Worm (Caenorhabditis elegans) whole organism, L1 larva: ENCODE measurements around the gene usp-14.

Experiments used
- C04F5.9 ChIP-seq: sonication (generic microtip); optimal IDR thresholded peaks from 2 replicates; lab custom pipeline; 2016; ENCODE audit warnings: missing genetic modification characterization, missing compliant biosample characterization
- Y116A8C.19 ChIP-seq: sonication (generic microtip); optimal IDR thresholded peaks from 2 replicates; lab custom pipeline; 2016; ENCODE audit warnings: missing compliant biosample characterization, missing genetic modification characterization, borderline replicate concordance
- alr-1 ChIP-seq: fragments of 200-800 bp; sonication (Bioruptor generic); optimal IDR thresholded peaks from 2 replicates; lab custom pipeline; 2018; ENCODE audit warnings: borderline replicate concordance, mild to moderate bottlenecking, missing genetic modification characterization, missing compliant biosample characterization
- aly-2 ChIP-seq: fragments of 150-350 bp; optimal IDR thresholded peaks from 2 replicates; lab custom pipeline; 2014; ENCODE audit warnings: missing biosample characterization, missing genetic modification characterization
- ceh-63 ChIP-seq: fragments of 200-800 bp; sonication (Bioruptor generic); optimal IDR thresholded peaks from 2 replicates; lab custom pipeline; 2018; ENCODE audit warnings: mild to moderate bottlenecking, missing genetic modification characterization, missing compliant biosample characterization
- ceh-88 ChIP-seq: fragments of 200-800 bp; sonication (Bioruptor generic); IDR thresholded peaks from 2 replicates; pipeline ENCODE4 v1.3.6; 2022; ENCODE audit warnings: missing genetic modification characterization, missing compliant biosample characterization
- ceh-90 ChIP-seq: sonication (generic microtip); optimal IDR thresholded peaks from 2 replicates; lab custom pipeline; 2016; ENCODE audit warnings: missing genetic modification characterization, missing compliant biosample characterization
- ces-1 ChIP-seq: fragments of 150-350 bp; optimal IDR thresholded peaks from 2 replicates; lab custom pipeline; 2014; ENCODE audit warnings: missing biosample characterization, missing genetic modification reagents, missing genetic modification characterization
- dsc-1 ChIP-seq: sonication (generic microtip); optimal IDR thresholded peaks from 2 replicates; lab custom pipeline; 2016; ENCODE audit warnings: mild to moderate bottlenecking, missing genetic modification characterization, missing compliant biosample characterization
- efl-1 ChIP-seq, 4 experiments: fragments of 150-350 bp; optimal IDR thresholded peaks in 3 of 4; peaks in 1 of 4; 1 replicate in 1 of 4; 2 replicates in 3 of 4; lab custom pipeline; 2014; ENCODE audit warnings: missing biosample characterization in 2 of 4, missing genetic modification characterization in 2 of 4, missing genetic modification reagents in 2 of 4
- efl-3 ChIP-seq: fragments of 200-800 bp; sonication (Bioruptor generic); optimal IDR thresholded peaks from 2 replicates; lab custom pipeline; 2018; ENCODE audit warnings: mild to moderate bottlenecking, missing genetic modification characterization, missing compliant biosample characterization
- egl-13 ChIP-seq: sonication (generic microtip); optimal IDR thresholded peaks from 2 replicates; lab custom pipeline; 2016; ENCODE audit warnings: missing genotype, missing genetic modification reagents, missing genetic modification characterization, missing compliant biosample characterization
- elt-2 ChIP-seq: sonication (generic microtip); optimal IDR thresholded peaks from 2 replicates; lab custom pipeline; 2016; ENCODE audit warnings: missing genetic modification characterization, mild to moderate bottlenecking, inconsistent platforms, missing compliant biosample characterization, missing genetic modification reagents
- fkh-10 ChIP-seq: sonication (generic microtip); optimal IDR thresholded peaks from 2 replicates; lab custom pipeline; 2017; ENCODE audit warnings: missing biosample characterization, missing genetic modification reagents, missing genetic modification characterization
- hpl-2 ChIP-seq: fragments of 150-350 bp; optimal IDR thresholded peaks from 2 replicates; lab custom pipeline; 2014; ENCODE audit warnings: missing biosample characterization, missing genetic modification reagents, missing genetic modification characterization
- irx-1 ChIP-seq: sonication (generic microtip); optimal IDR thresholded peaks from 2 replicates; lab custom pipeline; 2016; ENCODE audit warnings: missing genetic modification characterization, missing compliant biosample characterization
- isw-1 ChIP-seq: fragments of 200-800 bp; sonication (Bioruptor generic); IDR thresholded peaks from 2 replicates; pipeline ENCODE4 v1.3.6; 2022; ENCODE audit warnings: missing genetic modification characterization, missing compliant biosample characterization
- lin-39 ChIP-seq: fragments of 150-350 bp; optimal IDR thresholded peaks from 2 replicates; lab custom pipeline; 2014; ENCODE audit warnings: missing biosample characterization, missing genetic modification reagents, missing genetic modification characterization
- mef-2 ChIP-seq: fragments of 150-350 bp; optimal IDR thresholded peaks from 2 replicates; lab custom pipeline; 2014; ENCODE audit warnings: missing biosample characterization, missing genetic modification characterization
- mep-1 ChIP-seq: fragments of 150-350 bp; optimal IDR thresholded peaks from 2 replicates; lab custom pipeline; 2014; ENCODE audit warnings: missing biosample characterization, missing genetic modification characterization
- nhr-11 ChIP-seq: fragments of 150-350 bp; optimal IDR thresholded peaks from 2 replicates; lab custom pipeline; 2014; ENCODE audit warnings: missing biosample characterization, missing genetic modification characterization
- nhr-12 ChIP-seq: sonication (generic microtip); optimal IDR thresholded peaks from 2 replicates; lab custom pipeline; 2017; ENCODE audit warnings: missing biosample characterization, missing genetic modification characterization
- nhr-19 ChIP-seq: fragments of 200-800 bp; sonication (Bioruptor generic); conservative IDR thresholded peaks from 2 replicates; pipeline ENCODE4 v1.3.6; 2022; ENCODE audit warnings: missing genetic modification characterization, missing compliant biosample characterization
- nhr-20 ChIP-seq: sonication (generic microtip); optimal IDR thresholded peaks from 2 replicates; lab custom pipeline; 2016; ENCODE audit warnings: mild to moderate bottlenecking, missing genetic modification characterization, missing compliant biosample characterization
- nhr-237 ChIP-seq: fragments of 150-350 bp; optimal IDR thresholded peaks from 2 replicates; lab custom pipeline; 2014; ENCODE audit warnings: missing biosample characterization, missing genetic modification characterization
- nhr-28 ChIP-seq: fragments of 150-350 bp; optimal IDR thresholded peaks from 2 replicates; lab custom pipeline; 2014; ENCODE audit warnings: missing biosample characterization, missing genetic modification characterization
- nhr-47 ChIP-seq: sonication (generic microtip); optimal IDR thresholded peaks from 2 replicates; lab custom pipeline; 2016; ENCODE audit warnings: mild to moderate bottlenecking, missing genetic modification characterization, moderate library complexity, missing compliant biosample characterization
- nhr-71 ChIP-seq: sonication (generic microtip); optimal IDR thresholded peaks from 2 replicates; lab custom pipeline; 2016; ENCODE audit warnings: mild to moderate bottlenecking, missing genetic modification characterization, moderate library complexity, missing compliant biosample characterization
- nhr-84 ChIP-seq: sonication (generic microtip); optimal IDR thresholded peaks from 2 replicates; lab custom pipeline; 2017; ENCODE audit warnings: missing biosample characterization, missing genetic modification characterization
- nhr-85 ChIP-seq: sonication (generic microtip); peaks from one replicate; lab custom pipeline; 2016; ENCODE audit warnings: missing genetic modification characterization, inconsistent platforms, missing compliant biosample characterization
- nhr-90 ChIP-seq: sonication (generic microtip); optimal IDR thresholded peaks from 2 replicates; lab custom pipeline; 2016; ENCODE audit warnings: mild to moderate bottlenecking, missing genetic modification characterization, missing compliant biosample characterization; ENCODE audit not compliant: poor library complexity
- pax-3 ChIP-seq: fragments of 200-800 bp; sonication (Bioruptor generic); optimal IDR thresholded peaks from 2 replicates; lab custom pipeline; 2018; ENCODE audit warnings: mild to moderate bottlenecking, missing genetic modification characterization, moderate library complexity, missing compliant biosample characterization
- pqm-1 ChIP-seq: sonication (generic microtip); optimal IDR thresholded peaks from 3 replicates; lab custom pipeline; 2017; ENCODE audit warnings: missing biosample characterization, missing genetic modification characterization
- rnt-1 ChIP-seq: sonication (generic microtip); optimal IDR thresholded peaks from 2 replicates; lab custom pipeline; 2016; ENCODE audit warnings: mild to moderate bottlenecking, missing genetic modification characterization, moderate library complexity, missing compliant biosample characterization
- skn-1 ChIP-seq: fragments of 150-350 bp; optimal IDR thresholded peaks from 2 replicates; lab custom pipeline; 2014; ENCODE audit warnings: missing biosample characterization, missing genetic modification characterization
- sptf-1 ChIP-seq: fragments of 150-350 bp; optimal IDR thresholded peaks from 2 replicates; lab custom pipeline; 2014; ENCODE audit warnings: missing biosample characterization, missing genetic modification characterization
- tbx-2 ChIP-seq: sonication (generic microtip); optimal IDR thresholded peaks from 2 replicates; lab custom pipeline; 2016; ENCODE audit warnings: missing genetic modification characterization, missing compliant biosample characterization
- unc-30 ChIP-seq: sonication (generic microtip); optimal IDR thresholded peaks from 2 replicates; lab custom pipeline; 2017; ENCODE audit warnings: missing biosample characterization, missing genetic modification characterization
- unc-86 ChIP-seq: sonication (generic microtip); optimal IDR thresholded peaks from 2 replicates; lab custom pipeline; 2016; ENCODE audit warnings: missing genetic modification characterization, missing compliant biosample characterization
- zip-4 ChIP-seq: fragments of 200-800 bp; sonication (Bioruptor generic); optimal IDR thresholded peaks from 2 replicates; lab custom pipeline; 2018; ENCODE audit warnings: mild to moderate bottlenecking, missing genetic modification characterization, moderate library complexity, missing compliant biosample characterization
- ztf-4 ChIP-seq: fragments of 150-350 bp; optimal IDR thresholded peaks from 2 replicates; lab custom pipeline; 2014; ENCODE audit warnings: missing biosample characterization, missing genetic modification characterization

usp-14 gene

DNA sequence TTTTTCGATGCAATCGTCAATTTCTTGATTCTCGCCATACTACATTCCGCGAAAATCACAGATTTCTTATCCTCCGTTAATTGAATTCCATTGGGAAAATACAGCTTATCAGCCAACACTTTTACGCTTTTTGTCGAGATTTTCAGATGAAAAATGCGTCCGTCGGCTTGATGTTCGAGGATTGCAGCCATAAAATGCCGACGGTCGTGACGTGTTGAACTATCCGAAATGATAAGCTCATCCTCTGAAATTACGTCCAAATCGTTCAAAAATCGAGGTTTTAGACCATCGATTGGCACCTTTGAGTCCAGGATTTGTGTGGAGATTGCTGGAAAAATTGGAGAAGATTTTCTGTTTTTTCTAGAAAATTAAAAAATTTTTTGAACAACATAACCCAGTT lies 38.6 kb upstream of the usp-14 start:
- TF ChIP-seq efl-1 (optimal IDR thresholded peaks at IDR 0.05; lab: Kevin White, UChicago) (no peak), efl-1 (GFP tag; optimal IDR thresholded peaks at IDR 0.05 in 1 of 2; lab: Kevin White, UChicago) (peak in 1 of 2 experiments; percentile 57), lin-39 (tag; lab: Kevin White, UChicago) (no peak)

DNA sequence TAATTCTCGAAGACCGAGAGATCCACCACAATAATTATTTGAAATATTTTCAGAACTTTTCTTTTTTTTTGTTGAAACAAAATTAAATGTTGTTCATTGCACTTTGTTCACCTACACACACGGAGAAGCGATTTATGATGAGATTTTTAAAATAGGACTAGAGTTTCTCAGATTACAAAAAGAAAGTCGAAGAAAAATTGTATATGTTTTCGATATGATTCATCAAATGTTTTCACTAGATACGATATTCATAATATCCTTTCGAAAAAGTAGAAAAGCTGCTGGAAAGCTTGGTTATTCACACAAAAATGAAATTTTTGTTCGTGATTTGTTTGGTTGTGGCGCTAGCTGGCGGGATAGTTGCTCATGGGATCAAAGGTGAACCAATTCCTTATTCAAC lies 36.5 kb upstream of the usp-14 start, which contains the start of gene F57C2.4:
Gene F57C2.4 (plus strand): TSS at position 301 of the 400 bp plus-strand sequence.
- no peak for TF ChIP-seq tbx-2 (tag; lab: Kevin White, UChicago)
- TF ChIP-seq sptf-1 (tag; lab: Kevin White, UChicago) = no peak
- TF ChIP-seq mef-2 (tag; lab: Kevin White, UChicago) = no peak
- TF ChIP-seq ztf-4 = no peak
- TF ChIP-seq nhr-90 (tag; lab: Kevin White, UChicago) = no peak
- TF ChIP-seq Y116A8C.19 (tag; lab: Kevin White, UChicago) = no peak
- no peak for TF ChIP-seq ces-1 (GFP tag; lab: Kevin White, UChicago)
- no peak for TF ChIP-seq unc-86 (tag; lab: Kevin White, UChicago)
- TF ChIP-seq dsc-1 (tag; lab: Kevin White, UChicago) = no peak
- no peak for TF ChIP-seq nhr-28 (tag; lab: Kevin White, UChicago)
- TF ChIP-seq ceh-63 (GFP tag; lab: Kevin White, UChicago) = no peak
- no peak for TF ChIP-seq nhr-237 (tag; lab: Kevin White, UChicago)
- no peak for TF ChIP-seq egl-13 (tag; lab: Kevin White, UChicago)
- TF ChIP-seq nhr-11 (tag; lab: Kevin White, UChicago) = no peak
- TF ChIP-seq hpl-2 = no peak
- no peak for TF ChIP-seq nhr-84 (tag; lab: Kevin White, UChicago)
- no peak for TF ChIP-seq nhr-20
- TF ChIP-seq rnt-1 = no peak

DNA sequence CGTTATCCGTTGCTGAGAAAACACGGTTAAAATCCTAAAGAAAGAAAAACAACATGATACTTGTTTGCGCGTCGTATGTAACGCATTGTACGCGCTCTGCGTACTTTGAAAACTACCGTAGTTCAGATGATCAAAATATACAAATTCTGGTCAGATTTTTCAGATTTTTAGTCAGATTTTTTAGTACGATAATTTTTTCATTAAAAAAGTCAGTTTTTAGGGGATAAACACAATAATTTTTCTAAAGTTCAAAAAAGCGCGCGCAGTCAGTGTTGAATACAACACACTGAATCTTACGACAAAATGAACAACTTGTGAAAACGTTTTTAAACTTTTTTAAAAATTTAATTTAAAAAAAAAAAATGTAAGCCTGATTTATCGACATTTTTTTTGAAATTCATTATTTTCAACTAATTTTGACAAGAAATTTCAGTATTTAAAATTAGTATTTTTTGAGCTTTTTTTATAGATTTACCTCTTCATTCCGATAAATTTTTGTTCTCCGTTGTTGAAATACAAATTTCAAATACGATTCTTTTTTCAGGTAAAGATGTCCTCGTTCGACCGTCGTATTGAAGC lies 35.2 kb upstream of the usp-14 start, which contains the start of gene pot-2:
Gene pot-2 (plus strand): TSS at position 529 of the 579 bp plus-strand sequence.
- TF ChIP-seq elt-2 (no peak), efl-3 (no peak), irx-1 (tag; lab: Kevin White, UChicago) (no peak)

DNA sequence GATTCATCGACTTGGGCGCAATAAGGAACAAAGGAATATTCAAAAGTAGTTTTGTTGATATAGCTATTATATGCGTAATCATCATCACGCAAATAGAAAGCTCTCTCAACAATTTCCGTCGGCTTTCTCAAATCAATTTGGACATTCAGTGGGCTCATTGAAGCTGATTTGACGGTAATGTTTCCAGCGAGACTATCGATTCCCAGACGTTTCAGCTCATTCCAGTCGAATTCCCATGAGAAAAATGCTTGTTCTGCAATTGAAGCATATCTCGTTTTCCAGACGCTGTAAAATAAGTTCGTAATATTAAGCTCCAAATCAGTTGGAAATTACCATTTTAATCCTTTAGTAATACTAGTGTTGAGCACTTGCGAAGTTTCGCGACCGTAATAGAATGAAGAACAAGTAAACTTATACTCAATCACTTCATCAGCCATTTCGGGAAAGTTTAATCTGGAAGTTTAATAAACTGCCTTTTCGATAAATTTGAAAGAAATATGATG lies 34.6 kb upstream of the usp-14 start, which contains the start of gene btb-20:
Gene btb-20 (minus strand): TSS at position 453 of the 503 bp plus-strand sequence.
- TF ChIP-seq isw-1 (GFP tag; lab: Robert Waterston, UW) = no peak
- no peak for TF ChIP-seq mep-1 (tag; lab: Kevin White, UChicago)
- TF ChIP-seq zip-4 = no peak
- no peak for TF ChIP-seq pqm-1 (tag; lab: Kevin White, UChicago)
- no peak for TF ChIP-seq unc-30 (tag; lab: Kevin White, UChicago)
- no peak for TF ChIP-seq skn-1 (tag; lab: Kevin White, UChicago)
- no peak for TF ChIP-seq pax-3 (tag; lab: Kevin White, UChicago)
- TF ChIP-seq aly-2 = no peak
- TF ChIP-seq egl-13 (tag; lab: Kevin White, UChicago) = no peak
- no peak for TF ChIP-seq ceh-88 (GFP tag; lab: Robert Waterston, UW)
- TF ChIP-seq dsc-1 (tag; lab: Kevin White, UChicago) = no peak
- no peak for TF ChIP-seq fkh-10
- TF ChIP-seq nhr-28 (tag; lab: Kevin White, UChicago) = no peak
- no peak for TF ChIP-seq Y116A8C.19 (tag; lab: Kevin White, UChicago)

DNA sequence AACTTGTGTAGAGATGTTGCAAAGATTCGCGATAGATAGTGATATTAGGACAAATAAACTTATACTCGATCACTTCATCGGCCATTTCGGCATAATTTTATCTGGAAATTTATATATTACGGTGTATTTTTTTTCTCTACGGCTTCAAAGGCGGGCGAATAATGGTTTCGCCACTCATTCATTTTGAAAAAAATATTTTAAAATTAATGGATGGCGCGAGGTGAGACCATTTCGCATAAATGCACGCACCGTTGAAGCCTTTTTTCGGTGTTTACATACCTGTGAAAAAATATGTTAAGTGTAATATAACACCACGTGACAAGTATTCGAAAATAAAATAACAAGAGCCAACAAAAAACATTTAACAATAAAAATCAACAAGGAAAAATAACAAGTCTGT lies 33.5 kb upstream of the usp-14 start, which contains the start of gene btb-19:
Gene btb-19 (minus strand): TSS at position 101 of the 400 bp plus-strand sequence.
- TF ChIP-seq nhr-19 = no peak
- TF ChIP-seq nhr-71 = no peak
- TF ChIP-seq nhr-85 (tag; lab: Kevin White, UChicago) = no peak
- no peak for TF ChIP-seq nhr-12 (tag; lab: Kevin White, UChicago)
- TF ChIP-seq alr-1 (tag; lab: Kevin White, UChicago) = no peak
- TF ChIP-seq C04F5.9 (tag; lab: Kevin White, UChicago) = no peak
- TF ChIP-seq efl-1 (optimal IDR thresholded peaks at IDR 0.05; lab: Kevin White, UChicago) = no peak
- no peak for TF ChIP-seq efl-1 (GFP tag; optimal IDR thresholded peaks at IDR 0.05 in 1 of 2; lab: Kevin White, UChicago)
- no peak for TF ChIP-seq aly-2
- TF ChIP-seq nhr-47 (tag; lab: Kevin White, UChicago) = no peak
- no peak for TF ChIP-seq ces-1 (GFP tag; lab: Kevin White, UChicago)
- TF ChIP-seq ceh-90 = no peak
